Worm (Caenorhabditis elegans): ENCODE data around the gene pct-1.

DNA sequence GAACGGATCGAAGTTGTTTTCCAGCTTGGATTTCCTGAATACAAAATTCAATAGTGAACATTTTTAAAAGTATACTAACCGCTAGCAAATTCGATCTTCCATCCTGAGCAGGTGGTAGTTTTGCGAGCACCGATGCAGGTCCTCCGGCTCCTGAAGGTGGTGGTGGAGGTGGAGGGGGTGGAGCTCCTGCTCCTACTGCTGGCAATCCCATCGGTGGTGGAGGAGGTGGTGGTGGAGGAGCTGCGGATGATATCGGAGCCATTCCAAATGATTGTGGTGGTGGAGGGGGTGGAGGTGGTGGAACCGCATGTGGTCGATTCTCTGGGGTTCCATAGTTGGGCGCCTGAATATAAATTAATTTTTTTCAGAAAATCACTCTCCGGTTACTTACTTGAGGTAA lies 13.4 kb downstream of the pct-1 start:
- TF ChIP-seq nhr-77 (tag; optimal IDR thresholded peaks at IDR 0.05) (no peak), fkh-10 (GFP tag; optimal IDR thresholded peaks at IDR 0.05) (no peak), ceh-28 (tag; optimal IDR thresholded peaks at IDR 0.05) (no peak), egl-27 (tag; optimal IDR thresholded peaks at IDR 0.05) (no peak), nhr-23 (tag; optimal IDR thresholded peaks at IDR 0.05) (no peak), R02D3.7 (tag; optimal IDR thresholded peaks at IDR 0.05) (no peak), unc-39 (tag; optimal IDR thresholded peaks at IDR 0.05) (no peak), elt-3 (tag; optimal IDR thresholded peaks at IDR 0.05) (no peak), ztf-11 (tag; optimal IDR thresholded peaks at IDR 0.05) (no peak), nhr-25 (tag; optimal IDR thresholded peaks at IDR 0.05) (no peak), unc-62 (GFP tag; optimal IDR thresholded peaks at IDR 0.05) (no peak), ceh-16 (tag; optimal IDR thresholded peaks at IDR 0.05) (no peak), ZK546.5 (tag; optimal IDR thresholded peaks at IDR 0.05) (no peak), pha-4 (tag; optimal IDR thresholded peaks at IDR 0.05) (no peak)

Data from whole organism, L3 larva.